Worm (Caenorhabditis elegans): ENCODE results near the gene B0001.7.
"Not testable (repeated sequence)": the region's sequence is repeated elsewhere in the genome, so short reads cannot be mapped to it uniquely, and the experiment has no call there.

The B0001.7 gene

ce11 chrIV:12149609-12150008 lies 4.4 kb downstream of the B0001.7 start:
- no peak for TF ChIP-seq T22C8.4 (GFP tag; IDR thresholded peaks at IDR 0.05)
- no peak for TF ChIP-seq flt-1 (GFP tag; IDR thresholded peaks at IDR 0.05)
- no peak for TF ChIP-seq klf-2 (GFP tag; conservative IDR thresholded peaks at IDR 0.05)
- TF ChIP-seq ref-1 (GFP tag; conservative IDR thresholded peaks at IDR 0.05): no peak
- no peak for TF ChIP-seq ztf-29 (GFP tag; IDR thresholded peaks at IDR 0.05)
- no peak for TF ChIP-seq ztf-23 (GFP tag; IDR thresholded peaks at IDR 0.05)
- TF ChIP-seq tab-1 (GFP tag; IDR thresholded peaks at IDR 0.05): no peak
- no peak for TF ChIP-seq med-1 (GFP tag; optimal IDR thresholded peaks at IDR 0.05; ENCODE audit: insufficient read depth)
- TF ChIP-seq cog-1 (tag; optimal IDR thresholded peaks at IDR 0.05): no peak

- TF ChIP-seq ztf-23 (GFP tag; IDR thresholded peaks at IDR 0.05): no peak
These were observed 8.4 kb downstream of the B0001.7 start, which contains the start of gene B0001.3 for ce11 chrIV:12145681-12146080. Gene B0001.3 (minus strand): TSS chrIV:12145735.

ce11 chrIV:12143231-12143630 lies 10.8 kb downstream of the B0001.7 start, which contains the start of gene B0001.5:
Gene B0001.5 (minus strand): TSS chrIV:12143331.
- TF ChIP-seq ztf-29 (GFP tag; IDR thresholded peaks at IDR 0.05) (no peak), ztf-23 (GFP tag; IDR thresholded peaks at IDR 0.05) (no peak), cog-1 (tag; optimal IDR thresholded peaks at IDR 0.05) (no peak), flt-1 (GFP tag; IDR thresholded peaks at IDR 0.05) (no peak), klf-2 (GFP tag; conservative IDR thresholded peaks at IDR 0.05) (no peak)

ce11 chrIV:12140959-12141358 lies 13.1 kb downstream of the B0001.7 start, which contains the start of gene B0001.8:
Gene B0001.8 (minus strand): TSS chrIV:12141059.
- TF ChIP-seq cog-1 (tag; optimal IDR thresholded peaks at IDR 0.05) (no peak), ztf-23 (GFP tag; IDR thresholded peaks at IDR 0.05) (no peak), flt-1 (GFP tag; IDR thresholded peaks at IDR 0.05) (no peak), tab-1 (GFP tag; IDR thresholded peaks at IDR 0.05) (no peak), med-1 (GFP tag; optimal IDR thresholded peaks at IDR 0.05; ENCODE audit: insufficient read depth) (no peak), ref-1 (GFP tag; conservative IDR thresholded peaks at IDR 0.05) (no peak), T22C8.4 (GFP tag; IDR thresholded peaks at IDR 0.05) (no peak), klf-2 (GFP tag; conservative IDR thresholded peaks at IDR 0.05) (no peak), ztf-29 (GFP tag; IDR thresholded peaks at IDR 0.05) (no peak)

- not testable (repeated sequence) for TF ChIP-seq T22C8.4, ztf-23, ztf-29 (GFP tag; IDR thresholded peaks at IDR 0.05)
These were observed 16.0 kb downstream of the B0001.7 start, which contains the start of gene B0001.4 for ce11 chrIV:12138093-12138492. Gene B0001.4 (minus strand): TSS chrIV:12138193.

ce11 chrIV:12134991-12135390 lies 19.1 kb downstream of the B0001.7 start:
- no peak for TF ChIP-seq T22C8.4 (GFP tag; IDR thresholded peaks at IDR 0.05)
- TF ChIP-seq tab-1 (GFP tag; IDR thresholded peaks at IDR 0.05): no peak
- no peak for TF ChIP-seq flt-1 (GFP tag; IDR thresholded peaks at IDR 0.05)
- TF ChIP-seq med-1 (GFP tag; optimal IDR thresholded peaks at IDR 0.05; ENCODE audit: insufficient read depth): no peak
- no peak for TF ChIP-seq ztf-23 (GFP tag; IDR thresholded peaks at IDR 0.05)

ce11 chrIV:12133776-12134175 lies 20.3 kb downstream of the B0001.7 start:
- TF ChIP-seq cog-1 (tag; optimal IDR thresholded peaks at IDR 0.05) (no peak), T22C8.4 (GFP tag; IDR thresholded peaks at IDR 0.05) (no peak), med-1 (GFP tag; optimal IDR thresholded peaks at IDR 0.05; ENCODE audit: insufficient read depth) (no peak), ref-1 (GFP tag; conservative IDR thresholded peaks at IDR 0.05) (no peak), klf-2 (GFP tag; conservative IDR thresholded peaks at IDR 0.05) (no peak), flt-1 (GFP tag; IDR thresholded peaks at IDR 0.05) (no peak; the same call in 1 of the 2 replicates), ztf-29 (GFP tag; IDR thresholded peaks at IDR 0.05) (no peak), ztf-23 (GFP tag; IDR thresholded peaks at IDR 0.05) (no peak), tab-1 (GFP tag; IDR thresholded peaks at IDR 0.05) (no peak)

ce11 chrIV:12131308-12132072 lies 22.6 kb downstream of the B0001.7 start:
- no peak for TF ChIP-seq ztf-23 (GFP tag; IDR thresholded peaks at IDR 0.05)
- TF ChIP-seq med-1 (GFP tag; optimal IDR thresholded peaks at IDR 0.05; ENCODE audit: insufficient read depth): no peak
- TF ChIP-seq klf-2 (GFP tag; conservative IDR thresholded peaks at IDR 0.05): no peak
- no peak for TF ChIP-seq cog-1 (tag; optimal IDR thresholded peaks at IDR 0.05)
- TF ChIP-seq ref-1 (GFP tag; conservative IDR thresholded peaks at IDR 0.05): no peak
- no peak for TF ChIP-seq tab-1 (GFP tag; IDR thresholded peaks at IDR 0.05)
- TF ChIP-seq ztf-29 (GFP tag; IDR thresholded peaks at IDR 0.05): no peak
- no peak for TF ChIP-seq flt-1 (GFP tag; IDR thresholded peaks at IDR 0.05)
- no peak for TF ChIP-seq T22C8.4 (GFP tag; IDR thresholded peaks at IDR 0.05)

ce11 chrIV:12129204-12129603 lies 24.8 kb downstream of the B0001.7 start, which contains the start of gene lin-24:
Gene lin-24 (plus strand): TSS chrIV:12129504.
- TF ChIP-seq T22C8.4 (GFP tag; IDR thresholded peaks at IDR 0.05) (no peak), ztf-23 (GFP tag; IDR thresholded peaks at IDR 0.05) (no peak), flt-1 (GFP tag; IDR thresholded peaks at IDR 0.05) (no peak), ztf-29 (GFP tag; IDR thresholded peaks at IDR 0.05) (no peak), med-1 (GFP tag; optimal IDR thresholded peaks at IDR 0.05; ENCODE audit: insufficient read depth) (no peak)

ce11 chrIV:12128708-12129107 lies 25.3 kb downstream of the B0001.7 start:
- no peak for TF ChIP-seq cog-1 (tag; optimal IDR thresholded peaks at IDR 0.05)
- no peak for TF ChIP-seq ztf-23 (GFP tag; IDR thresholded peaks at IDR 0.05)
- no peak for TF ChIP-seq ref-1 (GFP tag; conservative IDR thresholded peaks at IDR 0.05)
